Fruit fly (Drosophila melanogaster) whole organism, embryonic: Measurements from ENCODE around the gene Exo70.
A peak's percentile ranks its signal among the peaks of the same experiment; 100 is the strongest.

Source experiments
- Asciz ChIP-seq: fragments of 200-800 bp; sonication (Bioruptor generic); optimal IDR thresholded peaks from 2 replicates; lab custom pipeline; 2017; ENCODE audit warnings: missing biosample characterization, mild to moderate bottlenecking, missing genetic modification characterization, missing genetic modification reagents
- Atf3 ChIP-seq: fragments of 200-800 bp; sonication (Bioruptor generic); optimal IDR thresholded peaks from 3 replicates; lab custom pipeline; 2016; ENCODE audit warnings: missing biosample characterization, missing genetic modification characterization
- Awh ChIP-seq: fragments of 200-800 bp; sonication (Bioruptor generic); IDR thresholded peaks from 2 replicates; pipeline ENCODE4, ENCODE4 v1.3.6; 2022; ENCODE audit warnings: missing biosample characterization, missing genetic modification characterization
- B-H2 ChIP-seq: fragments of 200-800 bp; sonication (Bioruptor generic); optimal IDR thresholded peaks from 2 replicates; lab custom pipeline; 2018; ENCODE audit warnings: missing biosample characterization, mild to moderate bottlenecking, missing genetic modification characterization
- BEAF-32 ChIP-seq: fragments of 200-800 bp; sonication (Bioruptor generic); optimal IDR thresholded peaks from 3 replicates; lab custom pipeline; 2017; ENCODE audit warnings: missing biosample characterization, missing genetic modification characterization, mild to moderate bottlenecking, moderate library complexity, missing genetic modification reagents
- CG10366 ChIP-seq: fragments of 200-800 bp; sonication (Bioruptor generic); IDR thresholded peaks from 2 replicates; pipeline ENCODE4 v1.3.6; 2022; ENCODE audit warnings: missing biosample characterization, missing genetic modification characterization
- CG11695 ChIP-seq: fragments of 200-800 bp; sonication (Bioruptor generic); IDR thresholded peaks from 3 replicates; pipeline ENCODE4 v1.3.6; 2022; ENCODE audit warnings: missing biosample characterization, missing genetic modification characterization
- CG12104 ChIP-seq: fragments of 200-800 bp; sonication (Bioruptor generic); optimal IDR thresholded peaks from 3 replicates; lab custom pipeline; 2016; ENCODE audit warnings: missing biosample characterization, missing genetic modification characterization
- CG13424 ChIP-seq: fragments of 200-800 bp; sonication (Bioruptor generic); optimal IDR thresholded peaks from 2 replicates; lab custom pipeline; 2019; ENCODE audit warnings: missing biosample characterization, mild to moderate bottlenecking, missing genetic modification characterization, moderate library complexity
- CG14014 ChIP-seq: fragments of 200-800 bp; sonication (Bioruptor generic); IDR thresholded peaks from 2 replicates; pipeline ENCODE4 v1.3.6; 2022; ENCODE audit warnings: missing biosample characterization, missing genetic modification characterization
- CG14441 ChIP-seq: fragments of 200-800 bp; sonication (Bioruptor generic); IDR thresholded peaks from 2 replicates; pipeline ENCODE4 v1.3.6; 2022; ENCODE audit warnings: missing biosample characterization, missing genetic modification characterization
- CG16813 ChIP-seq: fragments of 200-800 bp; sonication (Bioruptor generic); IDR thresholded peaks from 3 replicates; pipeline ENCODE4 v1.3.6; 2022; ENCODE audit warnings: missing biosample characterization, missing genetic modification characterization; ENCODE audit not compliant: partially characterized antibody
- CG2116 ChIP-seq: fragments of 200-800 bp; sonication (Bioruptor generic); optimal IDR thresholded peaks from 3 replicates; lab custom pipeline; 2018; ENCODE audit warnings: missing biosample characterization, mild to moderate bottlenecking, missing genetic modification characterization
- CG30403 ChIP-seq: fragments of 200-800 bp; sonication (Bioruptor generic); optimal IDR thresholded peaks from 3 replicates; lab custom pipeline; 2016; ENCODE audit warnings: missing biosample characterization, missing genetic modification characterization
- CG31388 ChIP-seq: fragments of 200-800 bp; sonication (Bioruptor generic); optimal IDR thresholded peaks from 2 replicates; lab custom pipeline; 2016; ENCODE audit warnings: missing biosample characterization, missing genetic modification characterization
- CG32772 ChIP-seq: fragments of 200-800 bp; sonication (Bioruptor generic); IDR thresholded peaks from 2 replicates; pipeline ENCODE4 v1.3.6; 2022; ENCODE audit warnings: missing biosample characterization, missing genetic modification characterization
- CG3407 ChIP-seq: fragments of 200-800 bp; sonication (Bioruptor generic); optimal IDR thresholded peaks from 2 replicates; lab custom pipeline; 2018; ENCODE audit warnings: missing biosample characterization, mild to moderate bottlenecking, missing genetic modification characterization
- CG4360 ChIP-seq: fragments of 200-800 bp; sonication (Bioruptor generic); IDR thresholded peaks from 2 replicates; pipeline ENCODE4 v1.3.6; 2022; ENCODE audit warnings: missing biosample characterization, missing genetic modification characterization
- CG6813 ChIP-seq: fragments of 200-800 bp; sonication (Bioruptor generic); optimal IDR thresholded peaks from 2 replicates; lab custom pipeline; 2017; ENCODE audit warnings: missing biosample characterization, missing genetic modification characterization, mild to moderate bottlenecking, moderate library complexity, missing genetic modification reagents
- CG7357 ChIP-seq: fragments of 200-800 bp; sonication (Bioruptor generic); IDR thresholded peaks from 3 replicates; pipeline ENCODE4 v1.3.6; 2022; ENCODE audit warnings: missing biosample characterization, missing genetic modification characterization
- CG7745 ChIP-seq: fragments of 200-800 bp; sonication (Bioruptor generic); optimal IDR thresholded peaks from 2 replicates; lab custom pipeline; 2018; ENCODE audit warnings: missing biosample characterization, mild to moderate bottlenecking, missing genetic modification characterization, moderate library complexity
- Chrac-16 ChIP-seq: fragments of 200-800 bp; sonication (Bioruptor generic); optimal IDR thresholded peaks from 3 replicates; lab custom pipeline; 2016; ENCODE audit warnings: missing biosample characterization, missing genetic modification characterization
- CoRest ChIP-seq: fragments of 200-800 bp; sonication (Bioruptor generic); optimal IDR thresholded peaks from 3 replicates; lab custom pipeline; 2018; ENCODE audit warnings: missing biosample characterization, mild to moderate bottlenecking, missing genetic modification characterization, moderate library complexity
- Dfd ChIP-seq, 2 experiments: fragments of >200 bp; optimal IDR thresholded peaks; 2 replicates each; lab custom pipeline; 2017; ENCODE audit warnings: missing biosample characterization in 2 of 2, missing genetic modification characterization in 2 of 2
- Dref ChIP-seq: fragments of 200-800 bp; sonication (Bioruptor generic); IDR thresholded peaks from 2 replicates; pipeline ENCODE4 v1.3.6; 2022; ENCODE audit warnings: missing biosample characterization, missing genetic modification characterization
- Ets65A ChIP-seq: fragments of 200-800 bp; sonication (Bioruptor generic); peaks from one replicate; lab custom pipeline; 2016; ENCODE audit warnings: missing biosample characterization, missing genetic modification characterization
- HHEX ChIP-seq: fragments of 200-800 bp; sonication (Bioruptor generic); optimal IDR thresholded peaks from 3 replicates; lab custom pipeline; 2017; ENCODE audit warnings: missing biosample characterization, mild to moderate bottlenecking, missing genetic modification characterization, missing genetic modification reagents
- Jarid2 ChIP-seq: fragments of 200-800 bp; sonication (Bioruptor generic); optimal IDR thresholded peaks from 3 replicates; lab custom pipeline; 2017; ENCODE audit warnings: mild to moderate bottlenecking, missing biosample characterization, missing genetic modification reagents, missing genetic modification characterization
- NC2β ChIP-seq: fragments of 200-800 bp; sonication (Bioruptor generic); optimal IDR thresholded peaks from 2 replicates; lab custom pipeline; 2016; ENCODE audit warnings: missing biosample characterization, missing genetic modification characterization
- Nf-YB ChIP-seq: fragments of 200-800 bp; sonication (Bioruptor generic); optimal IDR thresholded peaks from 3 replicates; lab custom pipeline; 2019; ENCODE audit warnings: missing biosample characterization, mild to moderate bottlenecking, missing genetic modification characterization, moderate library complexity
- Nf-YC ChIP-seq: fragments of 200-800 bp; optimal IDR thresholded peaks from 3 replicates; lab custom pipeline; 2019; ENCODE audit warnings: missing biosample characterization, mild to moderate bottlenecking, missing genetic modification characterization, moderate library complexity
- NfI ChIP-seq: fragments of 200-800 bp; sonication (Bioruptor generic); optimal IDR thresholded peaks from 3 replicates; lab custom pipeline; 2018; ENCODE audit warnings: missing biosample characterization, mild to moderate bottlenecking, missing genetic modification characterization, moderate library complexity
- Opbp ChIP-seq: fragments of 200-800 bp; sonication (Bioruptor generic); IDR thresholded peaks from 3 replicates; pipeline ENCODE4 v1.3.6; 2022; ENCODE audit warnings: missing biosample characterization, missing genetic modification characterization; ENCODE audit not compliant: partially characterized antibody
- Optix ChIP-seq: fragments of 200-800 bp; sonication (Bioruptor generic); IDR thresholded peaks from 3 replicates; pipeline ENCODE4 v1.3.6; 2022; ENCODE audit warnings: missing biosample characterization, missing genetic modification characterization
- TFAM ChIP-seq: fragments of 200-800 bp; sonication (Bioruptor generic); optimal IDR thresholded peaks from 2 replicates; lab custom pipeline; 2017; ENCODE audit warnings: missing biosample characterization, missing genetic modification characterization, inconsistent platforms
- Taf1 ChIP-seq: fragments of 200-800 bp; sonication (Bioruptor generic); IDR thresholded peaks from 2 replicates; pipeline ENCODE4 v1.3.6; 2022; ENCODE audit warnings: missing biosample characterization, missing genetic modification characterization
- Tbp ChIP-seq: fragments of >200 bp; optimal IDR thresholded peaks from 2 replicates; lab custom pipeline; 2018; ENCODE audit warnings: missing biosample characterization, missing genetic modification characterization
- br ChIP-seq: fragments of >200 bp; optimal IDR thresholded peaks from 2 replicates; lab custom pipeline; 2017
- cad ChIP-seq: fragments of >200 bp; optimal IDR thresholded peaks from 2 replicates; lab custom pipeline; 2017; ENCODE audit warnings: missing biosample characterization, missing genetic modification characterization
- dan ChIP-seq: fragments of 200-800 bp; sonication (Bioruptor generic); IDR thresholded peaks from 2 replicates; pipeline ENCODE4 v1.3.6; 2022; ENCODE audit warnings: missing biosample characterization, missing genetic modification characterization
- fu2 ChIP-seq: fragments of 200-800 bp; sonication (Bioruptor generic); optimal IDR thresholded peaks from 2 replicates; lab custom pipeline; 2016; ENCODE audit warnings: missing biosample characterization, missing genetic modification characterization
- gsb-n ChIP-seq: fragments of 200-800 bp; sonication (Bioruptor generic); optimal IDR thresholded peaks from 3 replicates; lab custom pipeline; 2018; ENCODE audit warnings: missing biosample characterization, mild to moderate bottlenecking, missing genetic modification characterization
- klu ChIP-seq: fragments of 200-800 bp; sonication (Bioruptor generic); IDR thresholded peaks from 2 replicates; pipeline ENCODE4 v1.3.6; 2022; ENCODE audit warnings: missing biosample characterization, missing genetic modification characterization
- salm ChIP-seq: fragments of 200-800 bp; sonication (Bioruptor generic); optimal IDR thresholded peaks from 2 replicates; lab custom pipeline; 2018; ENCODE audit warnings: missing biosample characterization, mild to moderate bottlenecking, missing genetic modification characterization
- sisA ChIP-seq: fragments of 200-800 bp; sonication (Bioruptor generic); IDR thresholded peaks from 2 replicates; pipeline ENCODE4 v1.3.6; 2022; ENCODE audit warnings: missing biosample characterization, missing genetic modification characterization
- slou ChIP-seq: fragments of 200-800 bp; sonication (Bioruptor generic); optimal IDR thresholded peaks from 3 replicates; lab custom pipeline; 2016; ENCODE audit warnings: missing biosample characterization, missing genetic modification characterization
- stwl ChIP-seq: fragments of 200-800 bp; sonication (Bioruptor generic); optimal IDR thresholded peaks from 3 replicates; lab custom pipeline; 2018; ENCODE audit warnings: missing biosample characterization, mild to moderate bottlenecking, missing genetic modification characterization, moderate library complexity
- sug ChIP-seq: fragments of 200-800 bp; optimal IDR thresholded peaks from 2 replicates; lab custom pipeline; 2019; ENCODE audit warnings: missing biosample characterization, mild to moderate bottlenecking, missing genetic modification characterization, moderate library complexity
- unc-4 ChIP-seq: fragments of 200-800 bp; sonication (Bioruptor generic); IDR thresholded peaks from 2 replicates; pipeline ENCODE4 v1.3.6; 2022; ENCODE audit warnings: missing biosample characterization, missing genetic modification characterization; ENCODE audit not compliant: partially characterized antibody

Gene Exo70

dm6 chr3L:8455015-8455908, 43.6 kb downstream of the Exo70 start (continued):
- TF ChIP-seq CG14014 (peak; percentile 85), Dfd (GFP tag; optimal IDR thresholded peaks at IDR 0.05; lab: Kevin White, UChicago) (peak in 1 of 2 experiments; percentile 6), HHEX (peak; percentile 91), TFAM (GFP tag; lab: Kevin White, UChicago) (peak; percentile 18), sug (peak; percentile 83), Nf-YC (tag; lab: Kevin White, UChicago) (peak; percentile 85), CG30403 (GFP tag; lab: Kevin White, UChicago) (peak; percentile 91), Chrac-16 (GFP tag; lab: Kevin White, UChicago) (peak; percentile 69), Ets65A (GFP tag; lab: Kevin White, UChicago) (no peak), Jarid2 (GFP tag; lab: Kevin White, UChicago) (peak; percentile 70), Taf1 (GFP tag; lab: Robert Waterston, UW) (peak; percentile 54; the same call in 1 of the 2 replicates), Tbp (GFP tag; lab: Kevin White, UChicago) (no peak), fu2 (GFP tag; lab: Kevin White, UChicago) (no peak), slou (GFP tag; lab: Kevin White, UChicago) (peak; percentile 83), CG7745 (tag; lab: Kevin White, UChicago) (no peak), sisA (GFP tag; lab: Robert Waterston, UW) (peak; percentile 58), CG12104 (GFP tag; lab: Kevin White, UChicago) (peak; percentile 91), dan (GFP tag; lab: Robert Waterston, UW) (no peak), unc-4 (GFP tag; lab: Robert Waterston, UW) (no peak), Optix (GFP tag; lab: Robert Waterston, UW) (peak; percentile 33; the same call in 1 of the 3 replicates), salm (tag; lab: Kevin White, UChicago) (peak; percentile 87), CG16813 (GFP tag; lab: Robert Waterston, UW) (no peak), CG10366 (GFP tag; lab: Robert Waterston, UW) (peak; percentile 69), NfI (GFP tag; lab: Kevin White, UChicago) (peak; percentile 83), Dref (GFP tag; lab: Robert Waterston, UW) (no peak), CG32772 (GFP tag; lab: Robert Waterston, UW) (peak; percentile 62), stwl (no peak), CG14441 (GFP tag; lab: Robert Waterston, UW) (peak; percentile 80), B-H2 (GFP tag; lab: Kevin White, UChicago) (peak; percentile 35), CG4360 (GFP tag; lab: Robert Waterston, UW) (peak; percentile 37; the same call in 1 of the 2 replicates), Awh (GFP tag; lab: Robert Waterston, UW) (peak; percentile 71), Asciz (GFP tag; lab: Kevin White, UChicago) (peak; percentile 93), cad (GFP tag; lab: Kevin White, UChicago) (peak; percentile 67), Opbp (no peak), NC2β (GFP tag; lab: Kevin White, UChicago) (no peak), CG3407 (GFP tag; lab: Kevin White, UChicago) (peak; percentile 80), CG11695 (GFP tag; lab: Robert Waterston, UW) (peak; percentile 93), Nf-YB (GFP tag; lab: Kevin White, UChicago) (peak; percentile 75), CG7357 (peak; percentile 55; the same call in 1 of the 3 replicates), BEAF-32 (GFP tag; lab: Kevin White, UChicago) (no peak), CG2116 (GFP tag; lab: Kevin White, UChicago) (peak; percentile 64), Atf3 (GFP tag; lab: Kevin White, UChicago) (no peak), CG31388 (GFP tag; lab: Kevin White, UChicago) (peak; percentile 66), br (no peak), klu (GFP tag; lab: Robert Waterston, UW) (peak; percentile 47; the same call in 1 of the 2 replicates), CoRest (peak; percentile 88), CG6813 (peak; percentile 90), CG13424 (tag; lab: Kevin White, UChicago) (peak; percentile 91), gsb-n (tag; lab: Kevin White, UChicago) (peak; percentile 86)
